Fruit fly (Drosophila melanogaster) Kc167 (cell line): ENCODE results near the gene Alg2.

Experiments
- Myc ChIP-seq: fragments of >200 bp; optimal IDR thresholded peaks from 2 replicates; lab custom pipeline; 2017; ENCODE audit warnings: missing external identifiers
- Sin3A ChIP-seq: fragments of >200 bp; optimal IDR thresholded peaks from 2 replicates; lab custom pipeline; 2018; ENCODE audit warnings: missing external identifiers
- psq ChIP-seq: fragments of >200 bp; optimal IDR thresholded peaks from 2 replicates; lab custom pipeline; 2017; ENCODE audit warnings: missing external identifiers
- ttk ChIP-seq: sonication (Bioruptor generic); optimal IDR thresholded peaks from 2 replicates; lab custom pipeline; 2017; ENCODE audit warnings: missing external identifiers

dm6 chr3L:3186364-3186763, 42.8 kb downstream of the Alg2 start, which contains the start of gene CG32284:
- TF ChIP-seq Myc (lab: Kevin White, UChicago): no peak
- no peak for TF ChIP-seq psq (lab: Kevin White, UChicago)
- TF ChIP-seq Sin3A (lab: Kevin White, UChicago): no peak
- TF ChIP-seq ttk: no peak
